Worm (Caenorhabditis elegans) whole organism, L1 larva: ENCODE measurements around the gene F37C12.21.

Experiments used
- C04F5.9 ChIP-seq: sonication (generic microtip); optimal IDR thresholded peaks from 2 replicates; lab custom pipeline; 2016; ENCODE audit warnings: missing genetic modification characterization, missing compliant biosample characterization
- C16A3.4 ChIP-seq: fragments of 150-350 bp; optimal IDR thresholded peaks from 2 replicates; lab custom pipeline; 2014; ENCODE audit warnings: missing biosample characterization, missing genetic modification characterization
- Y116A8C.19 ChIP-seq: sonication (generic microtip); optimal IDR thresholded peaks from 2 replicates; lab custom pipeline; 2016; ENCODE audit warnings: missing compliant biosample characterization, missing genetic modification characterization, borderline replicate concordance
- aha-1 ChIP-seq: fragments of 150-350 bp; optimal IDR thresholded peaks from 2 replicates; lab custom pipeline; 2014; ENCODE audit warnings: missing biosample characterization, missing genetic modification characterization
- alr-1 ChIP-seq: fragments of 200-800 bp; sonication (Bioruptor generic); optimal IDR thresholded peaks from 2 replicates; lab custom pipeline; 2018; ENCODE audit warnings: borderline replicate concordance, mild to moderate bottlenecking, missing genetic modification characterization, missing compliant biosample characterization
- ama-1 ChIP-seq: fragments of 150-350 bp; optimal IDR thresholded peaks from 2 replicates; lab custom pipeline; 2014
- blmp-1 ChIP-seq: fragments of 150-350 bp; optimal IDR thresholded peaks from 2 replicates; lab custom pipeline; 2014; ENCODE audit warnings: missing biosample characterization, missing genetic modification characterization
- ceh-82 ChIP-seq, 3 experiments: fragments of 150-350 bp in 1 of 3; sonication (generic microtip) in 2 of 3; optimal IDR thresholded peaks; 2 replicates each; lab custom pipeline; 2014 to 2017; ENCODE audit warnings: missing biosample characterization in 3 of 3, missing genetic modification characterization in 3 of 3
- ceh-88 ChIP-seq: fragments of 200-800 bp; sonication (Bioruptor generic); IDR thresholded peaks from 2 replicates; pipeline ENCODE4 v1.3.6; 2022; ENCODE audit warnings: missing genetic modification characterization, missing compliant biosample characterization
- dpl-1 ChIP-seq, 3 experiments: fragments of 150-350 bp in 2 of 3; sonication (generic microtip) in 1 of 3; optimal IDR thresholded peaks; 2 replicates each; lab custom pipeline; 2014 to 2017; ENCODE audit warnings: missing biosample characterization in 3 of 3, missing genetic modification characterization in 3 of 3, missing genetic modification reagents in 3 of 3
- dsc-1 ChIP-seq: sonication (generic microtip); optimal IDR thresholded peaks from 2 replicates; lab custom pipeline; 2016; ENCODE audit warnings: mild to moderate bottlenecking, missing genetic modification characterization, missing compliant biosample characterization
- efl-1 ChIP-seq, 4 experiments: fragments of 150-350 bp; optimal IDR thresholded peaks in 3 of 4; peaks in 1 of 4; 1 replicate in 1 of 4; 2 replicates in 3 of 4; lab custom pipeline; 2014; ENCODE audit warnings: missing biosample characterization in 2 of 4, missing genetic modification characterization in 2 of 4, missing genetic modification reagents in 2 of 4
- egl-13 ChIP-seq: sonication (generic microtip); optimal IDR thresholded peaks from 2 replicates; lab custom pipeline; 2016; ENCODE audit warnings: missing genotype, missing genetic modification reagents, missing genetic modification characterization, missing compliant biosample characterization
- egl-27 ChIP-seq, 2 experiments: fragments of 150-350 bp in 1 of 2; sonication (generic microtip); optimal IDR thresholded peaks; 3 replicates each; lab custom pipeline; 2017 to 2018; ENCODE audit warnings: missing biosample characterization in 2 of 2, missing genetic modification characterization in 2 of 2, missing genetic modification reagents in 2 of 2
- fkh-4 ChIP-seq: sonication (generic microtip); optimal IDR thresholded peaks from 2 replicates; lab custom pipeline; 2016; ENCODE audit warnings: missing compliant biosample characterization, missing genetic modification characterization, borderline replicate concordance
- fkh-8 ChIP-seq: sonication (generic microtip); optimal IDR thresholded peaks from 2 replicates; lab custom pipeline; 2016; ENCODE audit warnings: mild to moderate bottlenecking, missing genetic modification characterization, missing compliant biosample characterization
- hlh-17 ChIP-seq: fragments of 200-800 bp; sonication (Bioruptor generic); optimal IDR thresholded peaks from 2 replicates; lab custom pipeline; 2018; ENCODE audit warnings: missing genetic modification characterization, mild to moderate bottlenecking, missing compliant biosample characterization, moderate library complexity, borderline replicate concordance
- hlh-4 ChIP-seq: sonication (generic microtip); optimal IDR thresholded peaks from 2 replicates; lab custom pipeline; 2016; ENCODE audit warnings: mild to moderate bottlenecking, missing genetic modification characterization, missing compliant biosample characterization
- hpl-2 ChIP-seq: fragments of 150-350 bp; optimal IDR thresholded peaks from 2 replicates; lab custom pipeline; 2014; ENCODE audit warnings: missing biosample characterization, missing genetic modification reagents, missing genetic modification characterization
- lin-14 ChIP-seq: fragments of 200-800 bp; sonication (Bioruptor generic); optimal IDR thresholded peaks from 2 replicates; lab custom pipeline; 2018; ENCODE audit warnings: mild to moderate bottlenecking, missing genetic modification characterization, moderate library complexity, missing compliant biosample characterization
- lin-15B ChIP-seq: fragments of 150-350 bp; sonication (generic microtip); optimal IDR thresholded peaks from 3 replicates; lab custom pipeline; 2014; ENCODE audit warnings: missing biosample characterization, missing genetic modification characterization
- lin-39 ChIP-seq: fragments of 150-350 bp; optimal IDR thresholded peaks from 2 replicates; lab custom pipeline; 2014; ENCODE audit warnings: missing biosample characterization, missing genetic modification reagents, missing genetic modification characterization
- lir-3 ChIP-seq: sonication (generic microtip); optimal IDR thresholded peaks from 2 replicates; lab custom pipeline; 2016; ENCODE audit warnings: mild to moderate bottlenecking, missing genetic modification characterization, moderate library complexity, missing compliant biosample characterization; ENCODE audit not compliant: poor library complexity
- lsy-2 ChIP-seq, 2 experiments: fragments of 150-350 bp; optimal IDR thresholded peaks; 2 replicates each; lab custom pipeline; 2014; ENCODE audit warnings: missing biosample characterization in 2 of 2, missing genetic modification characterization in 2 of 2
- mab-9 ChIP-seq: fragments of 200-800 bp; sonication (Bioruptor generic); IDR thresholded peaks from 2 replicates; pipeline ENCODE4 v1.3.6; 2022; ENCODE audit warnings: missing genetic modification reagents, missing genetic modification characterization, missing compliant biosample characterization
- mdl-1 ChIP-seq, 2 experiments: fragments of 150-350 bp; optimal IDR thresholded peaks; 2 replicates each; lab custom pipeline; 2014 to 2017; ENCODE audit warnings: missing biosample characterization in 2 of 2, missing genetic modification characterization in 2 of 2, inconsistent platforms in 1 of 2
- mef-2 ChIP-seq: fragments of 150-350 bp; optimal IDR thresholded peaks from 2 replicates; lab custom pipeline; 2014; ENCODE audit warnings: missing biosample characterization, missing genetic modification characterization
- mep-1 ChIP-seq: fragments of 150-350 bp; optimal IDR thresholded peaks from 2 replicates; lab custom pipeline; 2014; ENCODE audit warnings: missing biosample characterization, missing genetic modification characterization
- nhr-19 ChIP-seq: fragments of 200-800 bp; sonication (Bioruptor generic); conservative IDR thresholded peaks from 2 replicates; pipeline ENCODE4 v1.3.6; 2022; ENCODE audit warnings: missing genetic modification characterization, missing compliant biosample characterization
- nhr-28 ChIP-seq: fragments of 150-350 bp; optimal IDR thresholded peaks from 2 replicates; lab custom pipeline; 2014; ENCODE audit warnings: missing biosample characterization, missing genetic modification characterization
- nhr-76 ChIP-seq: sonication (generic microtip); optimal IDR thresholded peaks from 2 replicates; lab custom pipeline; 2017; ENCODE audit warnings: missing biosample characterization, missing genetic modification characterization
- nhr-77 ChIP-seq: fragments of 150-350 bp; optimal IDR thresholded peaks from 2 replicates; lab custom pipeline; 2014; ENCODE audit warnings: missing biosample characterization, missing genetic modification characterization
- nhr-84 ChIP-seq: sonication (generic microtip); optimal IDR thresholded peaks from 2 replicates; lab custom pipeline; 2017; ENCODE audit warnings: missing biosample characterization, missing genetic modification characterization
- nhr-85 ChIP-seq: sonication (generic microtip); peaks from one replicate; lab custom pipeline; 2016; ENCODE audit warnings: missing genetic modification characterization, inconsistent platforms, missing compliant biosample characterization
- nhr-90 ChIP-seq: sonication (generic microtip); optimal IDR thresholded peaks from 2 replicates; lab custom pipeline; 2016; ENCODE audit warnings: mild to moderate bottlenecking, missing genetic modification characterization, missing compliant biosample characterization; ENCODE audit not compliant: poor library complexity
- pag-3 ChIP-seq: sonication (generic microtip); optimal IDR thresholded peaks from 2 replicates; lab custom pipeline; 2017; ENCODE audit warnings: missing genetic modification characterization, mild to moderate bottlenecking, missing compliant biosample characterization, antibody characterized with exemption, borderline replicate concordance; ENCODE audit not compliant: insufficient read depth
- snpc-4 ChIP-seq: fragments of 150-350 bp; optimal IDR thresholded peaks from 2 replicates; lab custom pipeline; 2014; ENCODE audit warnings: missing biosample characterization, missing genetic modification characterization
- snu-23 ChIP-seq: sonication (generic microtip); optimal IDR thresholded peaks from 2 replicates; lab custom pipeline; 2016; ENCODE audit warnings: missing genetic modification characterization, missing compliant biosample characterization
- sox-4 ChIP-seq: sonication (generic microtip); optimal IDR thresholded peaks from 2 replicates; lab custom pipeline; 2016; ENCODE audit warnings: missing genetic modification characterization, missing compliant biosample characterization
- tbx-2 ChIP-seq: sonication (generic microtip); optimal IDR thresholded peaks from 2 replicates; lab custom pipeline; 2016; ENCODE audit warnings: missing genetic modification characterization, missing compliant biosample characterization
- tlp-1 ChIP-seq: fragments of 150-350 bp; optimal IDR thresholded peaks from 2 replicates; lab custom pipeline; 2014; ENCODE audit warnings: missing biosample characterization, missing genetic modification characterization
- unc-98 ChIP-seq: fragments of 200-800 bp; sonication (Bioruptor generic); IDR thresholded peaks from 2 replicates; pipeline ENCODE4 v1.3.6; 2022; ENCODE audit warnings: missing genetic modification characterization, missing compliant biosample characterization
- zip-4 ChIP-seq: fragments of 200-800 bp; sonication (Bioruptor generic); optimal IDR thresholded peaks from 2 replicates; lab custom pipeline; 2018; ENCODE audit warnings: mild to moderate bottlenecking, missing genetic modification characterization, moderate library complexity, missing compliant biosample characterization
- ztf-4 ChIP-seq: fragments of 150-350 bp; optimal IDR thresholded peaks from 2 replicates; lab custom pipeline; 2014; ENCODE audit warnings: missing biosample characterization, missing genetic modification characterization

Gene F37C12.21

ce11 chrIII:7167568-7167937 is 20.6 kb upstream of the F37C12.21 start, which contains the start of gene acs-4:
TSS of gene acs-4 (plus strand) at chrIII:7167838.
- no peak for TF ChIP-seq nhr-19 (GFP tag; lab: Robert Waterston, UW)
- TF ChIP-seq blmp-1 (tag; lab: Kevin White, UChicago) = peak; percentile 12

ce11 chrIII:7170090-7170489 is 18.1 kb upstream of the F37C12.21 start:
- TF ChIP-seq mep-1 (tag; lab: Kevin White, UChicago) = no peak
- TF ChIP-seq nhr-76 = no peak
- no peak for TF ChIP-seq mef-2
- no peak for TF ChIP-seq pag-3 (tag; lab: Kevin White, UChicago)
- no peak for TF ChIP-seq alr-1 (tag; lab: Kevin White, UChicago)
- TF ChIP-seq unc-98 (GFP tag; lab: Robert Waterston, UW) = no peak
- no peak for TF ChIP-seq lin-39 (tag; lab: Kevin White, UChicago)
- TF ChIP-seq dsc-1 (tag; lab: Kevin White, UChicago) = no peak
- no peak for TF ChIP-seq tbx-2 (tag; lab: Kevin White, UChicago)
- TF ChIP-seq hpl-2 (GFP tag; lab: Kevin White, UChicago) = no peak
- TF ChIP-seq nhr-90 (tag; lab: Kevin White, UChicago) = no peak
- no peak for TF ChIP-seq ceh-88 (GFP tag; lab: Robert Waterston, UW)
- no peak for TF ChIP-seq blmp-1 (tag; lab: Kevin White, UChicago)
- TF ChIP-seq egl-27 (tag; optimal IDR thresholded peaks at IDR 0.05; lab: Kevin White, UChicago) = no peak
- no peak for TF ChIP-seq C04F5.9 (tag; lab: Kevin White, UChicago)
- TF ChIP-seq nhr-28 (tag; lab: Kevin White, UChicago) = no peak

ce11 chrIII:7178497-7178896 is 9.7 kb upstream of the F37C12.21 start:
- TF ChIP-seq efl-1 (optimal IDR thresholded peaks at IDR 0.05; lab: Kevin White, UChicago) (no peak), efl-1 (GFP tag; optimal IDR thresholded peaks at IDR 0.05 in 1 of 2; lab: Kevin White, UChicago) (peak in 1 of 2 experiments; percentile 85), nhr-85 (peak; percentile 46), nhr-19 (GFP tag; lab: Robert Waterston, UW) (no peak), lsy-2 (tag; optimal IDR thresholded peaks at IDR 0.05; lab: Kevin White, UChicago) (peak in 1 of 2 experiments; percentile 14)

- TF ChIP-seq dpl-1 (GFP tag; optimal IDR thresholded peaks at IDR 0.05; lab: Kevin White, UChicago) (peak; percentile 83 to 86 (median 86)), hlh-4 (tag; lab: Kevin White, UChicago) (no peak), mdl-1 (tag; optimal IDR thresholded peaks at IDR 0.05; lab: Kevin White, UChicago) (peak in 1 of 2 experiments; percentile 82), snu-23 (GFP tag; lab: Kevin White, UChicago) (peak; percentile 95), snpc-4 (tag; lab: Kevin White, UChicago) (peak; percentile 82), sox-4 (tag; lab: Kevin White, UChicago) (peak; percentile 59), tbx-2 (tag; lab: Kevin White, UChicago) (peak; percentile 87), hlh-17 (no peak), mab-9 (GFP tag; lab: Robert Waterston, UW) (peak; percentile 59), fkh-8 (peak; percentile 88), egl-13 (tag; lab: Kevin White, UChicago) (peak; percentile 71), ztf-4 (tag; lab: Kevin White, UChicago) (peak; percentile 67), zip-4 (GFP tag; lab: Kevin White, UChicago) (peak; percentile 66), nhr-84 (no peak), nhr-77 (tag; lab: Kevin White, UChicago) (peak; percentile 90), aha-1 (tag; lab: Kevin White, UChicago) (peak; percentile 77), lir-3 (peak; percentile 77), lin-15B (peak; percentile 90), lin-14 (GFP tag; lab: Kevin White, UChicago) (peak; percentile 92), blmp-1 (tag; lab: Kevin White, UChicago) (peak; percentile 93), fkh-4 (tag; lab: Kevin White, UChicago) (peak; percentile 40), ama-1 (lab: Kevin White, UChicago) (peak; percentile 30), Y116A8C.19 (no peak), tlp-1 (tag; lab: Kevin White, UChicago) (no peak), ceh-82 (tag; optimal IDR thresholded peaks at IDR 0.05; lab: Kevin White, UChicago) (peak; percentile 88 to 90 (median 89)), C16A3.4 (peak; percentile 96), dsc-1 (tag; lab: Kevin White, UChicago) (peak; percentile 89)
Observed at ce11 chrIII:7179538-7180301, 8.4 kb upstream of the F37C12.21 start, which contains the start of the genes rps-14 and rpl-36. TSS of gene rps-14 (minus strand) at chrIII:7179588. TSS of gene rpl-36 (plus strand) at chrIII:7180251.
